Worm (Caenorhabditis elegans) whole organism, L3 larva: Measurements from ENCODE around the gene lgc-14.
A peak's percentile ranks its signal among the peaks of the same experiment; 100 is the strongest.

Source experiments
- ZK546.5 ChIP-seq: sonication (generic microtip); optimal IDR thresholded peaks from 2 replicates; lab custom pipeline; 2017; ENCODE audit warnings: missing biosample characterization, missing genetic modification characterization
- aly-2 ChIP-seq: fragments of 150-350 bp; optimal IDR thresholded peaks from 2 replicates; lab custom pipeline; 2014; ENCODE audit warnings: missing biosample characterization, missing genetic modification characterization
- ama-1 ChIP-seq: fragments of 150-350 bp; optimal IDR thresholded peaks from 2 replicates; lab custom pipeline; 2018
- ceh-16 ChIP-seq: sonication (generic microtip); optimal IDR thresholded peaks from 2 replicates; lab custom pipeline; 2017; ENCODE audit warnings: missing biosample characterization, missing genetic modification characterization
- ceh-82 ChIP-seq: fragments of 150-350 bp; optimal IDR thresholded peaks from 2 replicates; lab custom pipeline; 2014; ENCODE audit warnings: missing biosample characterization, missing genetic modification characterization
- daf-12 ChIP-seq: fragments of 150-350 bp; optimal IDR thresholded peaks from 2 replicates; lab custom pipeline; 2014; ENCODE audit warnings: missing biosample characterization, missing genetic modification reagents, missing genetic modification characterization
- egl-27 ChIP-seq: sonication (generic microtip); optimal IDR thresholded peaks from 4 replicates; lab custom pipeline; 2017; ENCODE audit warnings: missing biosample characterization, missing genetic modification reagents, missing genetic modification characterization
- egl-5 ChIP-seq: fragments of 150-350 bp; optimal IDR thresholded peaks from 2 replicates; lab custom pipeline; 2017; ENCODE audit warnings: missing biosample characterization, missing genetic modification reagents, missing genetic modification characterization, inconsistent platforms
- elt-1 ChIP-seq: fragments of 150-350 bp; optimal IDR thresholded peaks from 2 replicates; lab custom pipeline; 2014; ENCODE audit warnings: missing biosample characterization, missing genetic modification characterization
- elt-2 ChIP-seq: sonication (generic microtip); optimal IDR thresholded peaks from 2 replicates; lab custom pipeline; 2016; ENCODE audit warnings: missing genetic modification reagents, mild to moderate bottlenecking, missing genetic modification characterization, missing compliant biosample characterization
- elt-3 ChIP-seq, 3 experiments: fragments of 150-350 bp in 1 of 3; sonication (generic microtip) in 2 of 3; optimal IDR thresholded peaks; 2 replicates in 2 of 3; 4 replicates in 1 of 3; lab custom pipeline; 2014 to 2017; ENCODE audit warnings: missing biosample characterization in 3 of 3, missing genetic modification characterization in 3 of 3
- fkh-10 ChIP-seq: sonication (generic microtip); optimal IDR thresholded peaks from 2 replicates; lab custom pipeline; 2017; ENCODE audit warnings: missing biosample characterization, missing genetic modification reagents, missing genetic modification characterization
- fos-1 ChIP-seq: fragments of 150-350 bp; optimal IDR thresholded peaks from 2 replicates; lab custom pipeline; 2014; ENCODE audit warnings: missing biosample characterization, missing genetic modification characterization
- jun-1 ChIP-seq: fragments of 150-350 bp; optimal IDR thresholded peaks from 2 replicates; lab custom pipeline; 2014; ENCODE audit warnings: missing biosample characterization, missing genetic modification reagents, missing genetic modification characterization
- lin-15B ChIP-seq: fragments of 150-350 bp; optimal IDR thresholded peaks from 2 replicates; lab custom pipeline; 2014; ENCODE audit warnings: missing biosample characterization, missing genetic modification characterization
- lin-39 ChIP-seq: fragments of 150-350 bp; optimal IDR thresholded peaks from 2 replicates; lab custom pipeline; 2018; ENCODE audit warnings: missing biosample characterization, missing genetic modification reagents, missing genetic modification characterization
- lsy-12 ChIP-seq: sonication (generic microtip); optimal IDR thresholded peaks from 2 replicates; lab custom pipeline; 2016; ENCODE audit warnings: mild to moderate bottlenecking, missing genetic modification characterization, missing compliant biosample characterization
- mdl-1 ChIP-seq: fragments of 150-350 bp; optimal IDR thresholded peaks from 2 replicates; lab custom pipeline; 2014; ENCODE audit warnings: missing biosample characterization, missing genetic modification characterization
- nfya-1 ChIP-seq: sonication (generic microtip); optimal IDR thresholded peaks from 2 replicates; lab custom pipeline; 2017; ENCODE audit warnings: missing genetic modification characterization, mild to moderate bottlenecking, missing compliant biosample characterization, antibody characterized with exemption, moderate library complexity; ENCODE audit not compliant: insufficient read depth
- nhr-11 ChIP-seq: fragments of 150-350 bp; optimal IDR thresholded peaks from 2 replicates; lab custom pipeline; 2014; ENCODE audit warnings: missing biosample characterization, missing genetic modification characterization
- nhr-23 ChIP-seq: fragments of 150-350 bp; optimal IDR thresholded peaks from 2 replicates; lab custom pipeline; 2014; ENCODE audit warnings: missing biosample characterization, missing genetic modification reagents, missing genetic modification characterization
- nhr-25 ChIP-seq: sonication (generic microtip); optimal IDR thresholded peaks from 2 replicates; lab custom pipeline; 2017; ENCODE audit warnings: missing biosample characterization, missing genetic modification characterization
- nhr-43 ChIP-seq: sonication (generic microtip); optimal IDR thresholded peaks from 2 replicates; lab custom pipeline; 2016; ENCODE audit warnings: mild to moderate bottlenecking, missing genetic modification characterization, missing compliant biosample characterization; ENCODE audit not compliant: poor library complexity, severe bottlenecking
- pha-4 ChIP-seq: fragments of 150-350 bp; optimal IDR thresholded peaks from 2 replicates; lab custom pipeline; 2014; ENCODE audit warnings: missing biosample characterization, missing genetic modification reagents, missing genetic modification characterization
- pqm-1 ChIP-seq: fragments of 150-350 bp; optimal IDR thresholded peaks from 2 replicates; lab custom pipeline; 2017; ENCODE audit warnings: missing biosample characterization, missing genetic modification characterization, inconsistent platforms
- unc-39 ChIP-seq: sonication (generic microtip); optimal IDR thresholded peaks from 4 replicates; lab custom pipeline; 2017; ENCODE audit warnings: missing biosample characterization, missing genetic modification characterization
- ztf-11 ChIP-seq: fragments of 150-350 bp; optimal IDR thresholded peaks from 2 replicates; lab custom pipeline; 2014; ENCODE audit warnings: missing biosample characterization, missing genetic modification characterization

Gene lgc-14

ce11 chrX:12143693-12144092 is 32.4 kb downstream of the lgc-14 start, which contains the start of gene M153.5:
Gene M153.5 (plus strand): TSS chrX:12143993.
- TF ChIP-seq lin-15B (tag; lab: Kevin White, UChicago) (no peak), unc-39 (tag; lab: Kevin White, UChicago) (no peak), ceh-82 (no peak), nhr-23 (tag; lab: Kevin White, UChicago) (no peak), fkh-10 (GFP tag; lab: Kevin White, UChicago) (no peak), mdl-1 (tag; lab: Kevin White, UChicago) (no peak), daf-12 (tag; lab: Kevin White, UChicago) (no peak), ceh-16 (tag; lab: Kevin White, UChicago) (no peak), lin-39 (no peak), fos-1 (no peak), elt-1 (tag; lab: Kevin White, UChicago) (no peak), aly-2 (no peak), egl-27 (tag; lab: Kevin White, UChicago) (no peak), ztf-11 (tag; lab: Kevin White, UChicago) (no peak), jun-1 (tag; lab: Kevin White, UChicago) (no peak), lsy-12 (tag; lab: Kevin White, UChicago) (no peak)
- TF ChIP-seq, all 47 proteins: peak for 0

ce11 chrX:12145919-12146318 is 34.6 kb downstream of the lgc-14 start:
- no peak for TF ChIP-seq lin-15B (tag; lab: Kevin White, UChicago)
- peak; percentile 9 for TF ChIP-seq pqm-1 (tag; lab: Kevin White, UChicago)
- TF ChIP-seq elt-2, result peak; percentile 48

ce11 chrX:12146453-12147085 is 35.3 kb downstream of the lgc-14 start, which contains the start of gene pycr-1:
Gene pycr-1 (plus strand): TSS chrX:12146832.
- TF ChIP-seq ama-1 (lab: Kevin White, UChicago) (no peak), unc-39 (tag; lab: Kevin White, UChicago) (no peak), elt-2 (peak; percentile 72), pha-4 (tag; lab: Kevin White, UChicago) (peak; percentile 35), pqm-1 (tag; lab: Kevin White, UChicago) (peak; percentile 70), mdl-1 (tag; lab: Kevin White, UChicago) (no peak), elt-3 (tag; optimal IDR thresholded peaks at IDR 0.05; lab: Kevin White, UChicago) (peak in 1 of 3 experiments; percentile 2)

- TF ChIP-seq nhr-43 (tag; lab: Kevin White, UChicago) (no peak), nfya-1 (tag; lab: Kevin White, UChicago) (peak; percentile 2)
- TF ChIP-seq, all 47 proteins: peak for 1
Measured at ce11 chrX:12149638-12150137, 38.4 kb downstream of the lgc-14 start, which contains the start of gene znf-474. Gene znf-474 (plus strand): TSS chrX:12149924.

ce11 chrX:12154055-12154898 is 43.0 kb downstream of the lgc-14 start, which contains the start of gene mfsd-11:
Gene mfsd-11 (minus strand): TSS chrX:12154105.
- peak; percentile 22 for TF ChIP-seq elt-2
- TF ChIP-seq ZK546.5 (tag; lab: Kevin White, UChicago), result no peak
- no peak for TF ChIP-seq egl-5 (tag; lab: Kevin White, UChicago)
- TF ChIP-seq unc-39 (tag; lab: Kevin White, UChicago), result no peak
- peak; percentile 62 for TF ChIP-seq nhr-25
- TF ChIP-seq pqm-1 (tag; lab: Kevin White, UChicago), result peak; percentile 14

- TF ChIP-seq egl-5 (tag; lab: Kevin White, UChicago), result peak; percentile 67
- no peak for TF ChIP-seq nhr-11 (tag; lab: Kevin White, UChicago)
Measured at ce11 chrX:12158641-12159040, 47.3 kb downstream of the lgc-14 start.
